Worm (Caenorhabditis elegans) whole organism, L2 larva: ENCODE data around the gene col-125.
"Not testable (repeated sequence)": the region's sequence is repeated elsewhere in the genome, so short reads cannot be mapped to it uniquely, and the experiment has no call there.

Experiments used
- C34F6.9 ChIP-seq: fragments of 150-350 bp; optimal IDR thresholded peaks from 2 replicates; lab custom pipeline; 2014; ENCODE audit warnings: missing biosample characterization, missing genetic modification characterization
- F13H6.1 ChIP-seq: sonication (generic microtip); optimal IDR thresholded peaks from 2 replicates; lab custom pipeline; 2016; ENCODE audit warnings: missing genetic modification characterization, missing compliant biosample characterization
- R02D3.7 ChIP-seq: fragments of 150-350 bp; optimal IDR thresholded peaks from 2 replicates; lab custom pipeline; 2014; ENCODE audit warnings: missing biosample characterization, missing genetic modification characterization
- Y55F3AM.14 ChIP-seq: fragments of 200-800 bp; sonication (Bioruptor generic); optimal IDR thresholded peaks from 2 replicates; lab custom pipeline; 2018; ENCODE audit warnings: mild to moderate bottlenecking, missing genetic modification characterization, missing compliant biosample characterization
- alr-1 ChIP-seq: fragments of 150-350 bp; optimal IDR thresholded peaks from 2 replicates; lab custom pipeline; 2014; ENCODE audit warnings: missing biosample characterization, missing genetic modification characterization
- aly-2 ChIP-seq: fragments of 150-350 bp; optimal IDR thresholded peaks from 2 replicates; lab custom pipeline; 2014; ENCODE audit warnings: missing biosample characterization, missing genetic modification characterization
- ceh-16 ChIP-seq: fragments of 150-350 bp; optimal IDR thresholded peaks from 2 replicates; lab custom pipeline; 2014; ENCODE audit warnings: missing biosample characterization, missing genetic modification characterization
- ceh-82 ChIP-seq: fragments of 150-350 bp; optimal IDR thresholded peaks from 2 replicates; lab custom pipeline; 2014; ENCODE audit warnings: missing biosample characterization, missing genetic modification characterization
- crh-2 ChIP-seq: sonication (generic microtip); optimal IDR thresholded peaks from 2 replicates; lab custom pipeline; 2017; ENCODE audit warnings: missing biosample characterization, missing genetic modification characterization
- dmd-4 ChIP-seq: sonication (generic microtip); optimal IDR thresholded peaks from 2 replicates; lab custom pipeline; 2017; ENCODE audit warnings: missing biosample characterization, missing genetic modification characterization
- elt-1 ChIP-seq: fragments of 150-350 bp; optimal IDR thresholded peaks from 2 replicates; lab custom pipeline; 2014; ENCODE audit warnings: missing biosample characterization, missing genetic modification characterization
- elt-3 ChIP-seq: sonication (generic microtip); optimal IDR thresholded peaks from 2 replicates; lab custom pipeline; 2017; ENCODE audit warnings: missing biosample characterization, missing genetic modification characterization
- fos-1 ChIP-seq: fragments of 150-350 bp; optimal IDR thresholded peaks from 2 replicates; lab custom pipeline; 2014; ENCODE audit warnings: missing biosample characterization, missing genetic modification characterization
- lin-11 ChIP-seq: fragments of 150-350 bp; sonication (generic microtip); optimal IDR thresholded peaks from 2 replicates; lab custom pipeline; 2014; ENCODE audit warnings: missing biosample characterization, missing genetic modification characterization, inconsistent platforms, mixed read lengths
- lin-13 ChIP-seq: fragments of 150-350 bp; optimal IDR thresholded peaks from 2 replicates; lab custom pipeline; 2014; ENCODE audit warnings: missing biosample characterization, missing genetic modification reagents, missing genetic modification characterization
- lin-39 ChIP-seq: fragments of 150-350 bp; optimal IDR thresholded peaks from 2 replicates; lab custom pipeline; 2014; ENCODE audit warnings: missing biosample characterization, missing genetic modification reagents, missing genetic modification characterization
- mbf-1 ChIP-seq: sonication (generic microtip); optimal IDR thresholded peaks from 2 replicates; lab custom pipeline; 2017; ENCODE audit warnings: missing biosample characterization, missing genetic modification characterization
- mdl-1 ChIP-seq, 2 experiments: fragments of 150-350 bp in 1 of 2; sonication (generic microtip) in 1 of 2; optimal IDR thresholded peaks; 2 replicates each; lab custom pipeline; 2017; ENCODE audit warnings: missing biosample characterization in 2 of 2, missing genetic modification characterization in 2 of 2
- nhr-11 ChIP-seq: fragments of 150-350 bp; optimal IDR thresholded peaks from 2 replicates; lab custom pipeline; 2014; ENCODE audit warnings: missing biosample characterization, missing genetic modification characterization
- nhr-12 ChIP-seq: fragments of 150-350 bp; optimal IDR thresholded peaks from 2 replicates; lab custom pipeline; 2014; ENCODE audit warnings: missing biosample characterization, missing genetic modification characterization
- nhr-129 ChIP-seq: fragments of 150-350 bp; optimal IDR thresholded peaks from 2 replicates; lab custom pipeline; 2014; ENCODE audit warnings: missing biosample characterization, missing genetic modification characterization
- nhr-21 ChIP-seq: fragments of 150-350 bp; optimal IDR thresholded peaks from 2 replicates; lab custom pipeline; 2014; ENCODE audit warnings: missing biosample characterization, missing genetic modification characterization
- nhr-237 ChIP-seq: fragments of 150-350 bp; optimal IDR thresholded peaks from 2 replicates; lab custom pipeline; 2014; ENCODE audit warnings: missing biosample characterization, missing genetic modification characterization
- nhr-25 ChIP-seq: fragments of 150-350 bp; sonication (generic microtip); optimal IDR thresholded peaks from 3 replicates; lab custom pipeline; 2014; ENCODE audit warnings: missing biosample characterization, missing genetic modification characterization
- nhr-6 ChIP-seq: fragments of 150-350 bp; optimal IDR thresholded peaks from 2 replicates; lab custom pipeline; 2014; ENCODE audit warnings: missing biosample characterization, missing genetic modification characterization
- nhr-77 ChIP-seq: fragments of 150-350 bp; optimal IDR thresholded peaks from 2 replicates; lab custom pipeline; 2014; ENCODE audit warnings: missing biosample characterization, missing genetic modification characterization
- peb-1 ChIP-seq: fragments of 150-350 bp; optimal IDR thresholded peaks from 2 replicates; lab custom pipeline; 2014; ENCODE audit warnings: missing biosample characterization, missing genetic modification characterization
- skn-1 ChIP-seq: sonication (generic microtip); optimal IDR thresholded peaks from 2 replicates; lab custom pipeline; 2017; ENCODE audit warnings: missing biosample characterization, missing genetic modification characterization
- sma-9 ChIP-seq, 2 experiments: fragments of 150-350 bp in 1 of 2; sonication (generic microtip) in 1 of 2; optimal IDR thresholded peaks; 2 replicates each; lab custom pipeline; 2014 to 2016; ENCODE audit warnings: missing genetic modification characterization in 2 of 2, mild to moderate bottlenecking in 1 of 2, missing biosample characterization in 1 of 2, missing compliant biosample characterization in 1 of 2, missing genetic modification reagents in 1 of 2, moderate library complexity in 1 of 2
- snpc-4 ChIP-seq: fragments of 150-350 bp; optimal IDR thresholded peaks from 2 replicates; lab custom pipeline; 2014; ENCODE audit warnings: missing biosample characterization, missing genetic modification characterization
- unc-39 ChIP-seq: fragments of 150-350 bp; optimal IDR thresholded peaks from 2 replicates; lab custom pipeline; 2014; ENCODE audit warnings: missing biosample characterization, missing genetic modification characterization
- unc-62 ChIP-seq: fragments of 150-350 bp; optimal IDR thresholded peaks from 2 replicates; lab custom pipeline; 2014; ENCODE audit warnings: missing biosample characterization, missing genetic modification reagents, missing genetic modification characterization
- ztf-1 ChIP-seq: fragments of 200-800 bp; sonication (Bioruptor generic); conservative IDR thresholded peaks from 2 replicates; pipeline ENCODE4 v1.3.6; 2022; ENCODE audit warnings: missing genetic modification characterization, missing compliant biosample characterization
- ztf-11 ChIP-seq: sonication (generic microtip); optimal IDR thresholded peaks from 2 replicates; lab custom pipeline; 2017; ENCODE audit warnings: missing biosample characterization, missing genetic modification characterization
- ztf-4 ChIP-seq: fragments of 150-350 bp; optimal IDR thresholded peaks from 2 replicates; lab custom pipeline; 2014; ENCODE audit warnings: missing biosample characterization, missing genetic modification characterization

The col-125 gene

ce11 chrIV:11247434-11247833 lies 22.1 kb downstream of the col-125 start:
- TF ChIP-seq elt-1 (tag; lab: Kevin White, UChicago), result no peak
- TF ChIP-seq lin-13, result no peak
- TF ChIP-seq alr-1, result no peak
- no peak for TF ChIP-seq nhr-6 (tag; lab: Kevin White, UChicago)
- TF ChIP-seq nhr-25 (tag; lab: Kevin White, UChicago), result no peak
- no peak for TF ChIP-seq nhr-21 (tag; lab: Kevin White, UChicago)
- no peak for TF ChIP-seq ztf-4
- no peak for TF ChIP-seq nhr-237
- TF ChIP-seq unc-62 (GFP tag; lab: Kevin White, UChicago), result no peak
- TF ChIP-seq nhr-12, result no peak
- no peak for TF ChIP-seq ztf-11
- no peak for TF ChIP-seq dmd-4 (tag; lab: Kevin White, UChicago)
- no peak for TF ChIP-seq elt-3 (tag; lab: Kevin White, UChicago)
- no peak for TF ChIP-seq nhr-77
- TF ChIP-seq lin-39, result no peak

ce11 chrIV:11248031-11248631 lies 22.8 kb downstream of the col-125 start, which contains the start of gene C05C12.4:
Gene C05C12.4 (minus strand): TSS chrIV:11248081.
- TF ChIP-seq nhr-6 (tag; lab: Kevin White, UChicago) (no peak), fos-1 (tag; lab: Kevin White, UChicago) (peak; percentile 76)
- TF ChIP-seq, all 48 proteins: peak for 1

- TF ChIP-seq snpc-4; peb-1 (tag; lab: Kevin White, UChicago); C34F6.9: not testable (repeated sequence)
These were observed 28.4 kb downstream of the col-125 start, which contains the start of gene C05C12.1 for ce11 chrIV:11253689-11254088. Gene C05C12.1 (plus strand): TSS chrIV:11253989.

ce11 chrIV:11257476-11257875 lies 32.2 kb downstream of the col-125 start:
- peak; percentile 96 for TF ChIP-seq fos-1 (tag; lab: Kevin White, UChicago)
- TF ChIP-seq nhr-129 (tag; lab: Kevin White, UChicago), result no peak
- peak; percentile 49 for TF ChIP-seq sma-9 (GFP tag; optimal IDR thresholded peaks at IDR 0.05; lab: Kevin White, UChicago)
- TF ChIP-seq sma-9 (tag; optimal IDR thresholded peaks at IDR 0.05; lab: Kevin White, UChicago), result no peak
- TF ChIP-seq unc-62 (GFP tag; lab: Kevin White, UChicago), result no peak

- TF ChIP-seq crh-2 (tag; lab: Kevin White, UChicago), result no peak
- TF ChIP-seq skn-1 (tag; lab: Kevin White, UChicago), result no peak
- no peak for TF ChIP-seq nhr-237
- no peak for TF ChIP-seq snpc-4
- TF ChIP-seq fos-1 (tag; lab: Kevin White, UChicago), result peak; percentile 89
- TF ChIP-seq ceh-82 (tag; lab: Kevin White, UChicago), result no peak
- TF ChIP-seq F13H6.1 (tag; lab: Kevin White, UChicago), result no peak
- TF ChIP-seq lin-11 (tag; lab: Kevin White, UChicago), result no peak
These were observed 34.2 kb downstream of the col-125 start, which contains the start of gene gtl-1 for ce11 chrIV:11259485-11259972. Gene gtl-1 (minus strand): TSS chrIV:11259535.

- TF ChIP-seq elt-3 (tag; lab: Kevin White, UChicago), result no peak
- no peak for TF ChIP-seq R02D3.7 (tag; lab: Kevin White, UChicago)
- TF ChIP-seq lin-13, result no peak
- TF ChIP-seq nhr-6 (tag; lab: Kevin White, UChicago), result no peak
- no peak for TF ChIP-seq aly-2 (tag; lab: Kevin White, UChicago)
- no peak for TF ChIP-seq nhr-11
- no peak for TF ChIP-seq alr-1
- TF ChIP-seq ceh-16 (tag; lab: Kevin White, UChicago), result no peak
- no peak for TF ChIP-seq mbf-1 (tag; lab: Kevin White, UChicago)
- TF ChIP-seq Y55F3AM.14, result no peak
- no peak for TF ChIP-seq fos-1 (tag; lab: Kevin White, UChicago)
- TF ChIP-seq ztf-1 (GFP tag; lab: Robert Waterston, UW), result no peak
- TF ChIP-seq sma-9 (GFP tag; optimal IDR thresholded peaks at IDR 0.05; lab: Kevin White, UChicago), result no peak
- TF ChIP-seq sma-9 (tag; optimal IDR thresholded peaks at IDR 0.05; lab: Kevin White, UChicago), result no peak
- TF ChIP-seq unc-39 (tag; lab: Kevin White, UChicago), result no peak
- no peak for TF ChIP-seq crh-2 (tag; lab: Kevin White, UChicago)
- TF ChIP-seq nhr-21 (tag; lab: Kevin White, UChicago), result no peak
- no peak for TF ChIP-seq mdl-1 (tag; optimal IDR thresholded peaks at IDR 0.05; lab: Kevin White, UChicago)
- no peak for TF ChIP-seq elt-1 (tag; lab: Kevin White, UChicago)
These were observed 35.4 kb downstream of the col-125 start, which contains the start of gene C05C12.5 for ce11 chrIV:11260544-11261227. Gene C05C12.5 (minus strand): TSS chrIV:11261185.
